Fruit fly (Drosophila melanogaster): ENCODE data around the gene mtSSB.

- no peak for TF ChIP-seq Sin3A (optimal IDR thresholded peaks at IDR 0.05)
- TF ChIP-seq h (optimal IDR thresholded peaks at IDR 0.05), result no peak
Measured at dm6 chr3R:16235941-16236712, 31.1 kb upstream of the mtSSB start.
